Fruit fly (Drosophila melanogaster) whole organism, embryonic: ENCODE results near the gene cav.

ENCODE experiments used
- CG9817 ChIP-seq: fragments of 200-800 bp; sonication (Bioruptor generic); optimal IDR thresholded peaks from 2 replicates; lab custom pipeline; 2018; ENCODE audit warnings: missing biosample characterization, mild to moderate bottlenecking, missing genetic modification characterization, moderate library complexity
- mld ChIP-seq: fragments of 200-800 bp; sonication (Bioruptor generic); IDR thresholded peaks from 3 replicates; pipeline ENCODE4 v1.3.6; 2022; ENCODE audit warnings: missing biosample characterization, missing genetic modification characterization; ENCODE audit not compliant: partially characterized antibody

- TF ChIP-seq CG9817 (tag; lab: Kevin White, UChicago) (no peak), mld (GFP tag; lab: Robert Waterston, UW) (no peak)
Measured at dm6 chr3R:24234721-24235120, 13.8 kb downstream of the cav start.
